Worm (Caenorhabditis elegans): ENCODE data around the gene sao-1.

sao-1 gene

ce11 chrV:13963279-13963976, at the start of gene sao-1:
Gene sao-1, plus strand, starts transcription at chrV:13963926.
- TF ChIP-seq him-1 (tag; optimal IDR thresholded peaks at IDR 0.05) (no peak), dao-5 (tag; optimal IDR thresholded peaks at IDR 0.05) (no peak), W03F9.2 (tag; optimal IDR thresholded peaks at IDR 0.05) (no peak)

ce11 chrV:13915390-13915789, 48.3 kb upstream of the sao-1 start, which contains the start of gene gcy-32:
Gene gcy-32, minus strand, starts transcription at chrV:13915490.
- TF ChIP-seq dao-5 (tag; optimal IDR thresholded peaks at IDR 0.05) (no peak), W03F9.2 (tag; optimal IDR thresholded peaks at IDR 0.05) (no peak), him-1 (tag; optimal IDR thresholded peaks at IDR 0.05) (no peak)

- no peak for TF ChIP-seq dao-5 (tag; optimal IDR thresholded peaks at IDR 0.05)
- no peak for TF ChIP-seq him-1 (tag; optimal IDR thresholded peaks at IDR 0.05)
- no peak for TF ChIP-seq W03F9.2 (tag; optimal IDR thresholded peaks at IDR 0.05)
Measured at ce11 chrV:13916196-13916595, 47.5 kb upstream of the sao-1 start, which contains the start of gene str-252. Gene str-252, plus strand, starts transcription at chrV:13916496.

- TF ChIP-seq W03F9.2 (tag; optimal IDR thresholded peaks at IDR 0.05) (no peak), him-1 (tag; optimal IDR thresholded peaks at IDR 0.05) (no peak), dao-5 (tag; optimal IDR thresholded peaks at IDR 0.05) (no peak)
Measured at ce11 chrV:13918341-13918740, 45.4 kb upstream of the sao-1 start, which contains the start of gene str-250. Gene str-250, plus strand, starts transcription at chrV:13918641.

DNA sequence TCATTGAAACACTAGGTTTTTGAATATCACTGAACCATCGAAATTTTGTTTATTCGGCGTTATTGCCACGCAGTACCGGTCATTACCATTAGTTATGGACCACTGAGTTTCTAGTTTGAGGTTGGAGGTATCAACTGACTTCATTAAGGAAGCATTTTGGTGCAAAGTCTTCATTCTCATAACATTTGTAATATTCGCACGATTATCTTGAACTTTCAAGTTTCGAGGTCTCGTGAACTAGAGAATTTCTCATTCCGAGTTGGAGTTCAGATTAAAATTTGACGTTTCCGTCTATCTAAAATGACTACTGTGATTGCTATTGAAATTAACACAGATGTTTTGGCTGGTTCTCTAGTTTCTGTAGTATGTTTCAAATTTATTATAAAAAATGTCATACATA, 43.0 kb upstream of the sao-1 start, which contains the start of gene srx-42:
Gene srx-42 (plus strand): TSS at position 301 of the 400 bp plus-strand sequence.
- TF ChIP-seq him-1 (tag; optimal IDR thresholded peaks at IDR 0.05) = no peak
- TF ChIP-seq W03F9.2 (tag; optimal IDR thresholded peaks at IDR 0.05) = no peak
- no peak for TF ChIP-seq dao-5 (tag; optimal IDR thresholded peaks at IDR 0.05)

DNA sequence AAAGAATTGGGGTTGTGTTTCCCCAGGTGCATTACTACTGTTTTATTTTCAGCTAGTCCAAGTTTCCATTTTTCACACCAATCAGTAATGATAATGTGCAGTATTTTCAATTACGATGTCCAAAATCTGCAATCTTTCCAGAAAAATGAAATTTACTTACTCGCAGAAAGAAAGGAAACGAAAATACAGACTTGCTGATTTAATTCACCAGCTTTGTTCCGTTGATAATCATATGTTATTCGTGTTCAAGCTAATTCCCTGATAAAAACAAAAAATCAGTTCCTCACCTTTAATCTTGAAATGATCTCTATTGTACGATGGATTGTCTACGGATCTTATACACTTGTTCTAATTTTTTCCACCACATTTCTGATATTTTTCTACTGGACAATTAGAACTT, 39.9 kb upstream of the sao-1 start, which contains the start of gene srxa-11:
Gene srxa-11 (plus strand): TSS at position 301 of the 400 bp plus-strand sequence.
- TF ChIP-seq him-1 (tag; optimal IDR thresholded peaks at IDR 0.05) = no peak
- no peak for TF ChIP-seq W03F9.2 (tag; optimal IDR thresholded peaks at IDR 0.05)
- no peak for TF ChIP-seq dao-5 (tag; optimal IDR thresholded peaks at IDR 0.05)

DNA sequence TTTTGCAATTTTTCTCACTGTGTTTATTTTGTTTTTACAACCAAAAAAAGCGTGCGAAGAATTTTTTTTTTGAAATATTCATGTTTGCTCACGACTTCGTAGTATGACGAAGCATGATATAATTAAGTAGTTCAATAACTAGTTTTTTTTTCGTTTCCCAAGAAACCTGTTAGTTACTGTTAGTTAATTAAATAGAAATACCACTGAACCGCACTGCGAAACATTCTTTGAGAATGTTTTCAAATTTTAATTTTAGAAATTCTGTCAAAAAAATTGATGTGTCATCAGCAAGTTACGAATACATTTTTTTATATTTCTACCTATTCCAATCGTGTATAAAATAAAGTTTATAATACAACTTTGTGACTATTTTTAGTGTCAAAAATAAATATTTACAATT, 37.3 kb upstream of the sao-1 start, which contains the start of gene srxa-12:
Gene srxa-12 (plus strand): TSS at position 301 of the 400 bp plus-strand sequence.
- no peak for TF ChIP-seq W03F9.2 (tag; optimal IDR thresholded peaks at IDR 0.05)
- TF ChIP-seq dao-5 (tag; optimal IDR thresholded peaks at IDR 0.05) = no peak
- TF ChIP-seq him-1 (tag; optimal IDR thresholded peaks at IDR 0.05) = no peak

DNA sequence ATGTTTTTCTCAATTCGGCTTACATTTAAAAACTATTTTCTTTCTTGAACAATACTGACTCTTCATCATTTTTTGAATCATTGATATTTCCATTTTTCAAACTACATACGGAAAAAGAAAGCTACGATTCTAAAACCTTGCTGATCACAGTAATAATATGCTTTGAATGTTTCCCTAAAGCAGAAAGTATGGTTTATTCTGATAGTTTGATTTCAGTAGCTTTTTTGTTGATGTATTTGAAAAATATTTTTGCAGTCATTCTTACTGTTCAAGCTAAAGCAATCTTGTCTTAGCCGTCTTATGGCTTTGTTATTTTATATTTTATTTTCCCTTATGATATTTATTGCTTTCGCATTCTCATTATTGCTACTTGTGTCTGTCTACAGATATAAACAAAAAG, 34.2 kb upstream of the sao-1 start, which contains the start of gene srxa-13:
Gene srxa-13 (plus strand): TSS at position 301 of the 400 bp plus-strand sequence.
- TF ChIP-seq W03F9.2 (tag; optimal IDR thresholded peaks at IDR 0.05) = no peak

ce11 chrV:13931225-13931624, 32.5 kb upstream of the sao-1 start, which contains the start of gene C06B3.16:
Gene C06B3.16, plus strand, starts transcription at chrV:13931525.
- TF ChIP-seq dao-5 (tag; optimal IDR thresholded peaks at IDR 0.05) (no peak), him-1 (tag; optimal IDR thresholded peaks at IDR 0.05) (no peak), W03F9.2 (tag; optimal IDR thresholded peaks at IDR 0.05) (no peak)

DNA sequence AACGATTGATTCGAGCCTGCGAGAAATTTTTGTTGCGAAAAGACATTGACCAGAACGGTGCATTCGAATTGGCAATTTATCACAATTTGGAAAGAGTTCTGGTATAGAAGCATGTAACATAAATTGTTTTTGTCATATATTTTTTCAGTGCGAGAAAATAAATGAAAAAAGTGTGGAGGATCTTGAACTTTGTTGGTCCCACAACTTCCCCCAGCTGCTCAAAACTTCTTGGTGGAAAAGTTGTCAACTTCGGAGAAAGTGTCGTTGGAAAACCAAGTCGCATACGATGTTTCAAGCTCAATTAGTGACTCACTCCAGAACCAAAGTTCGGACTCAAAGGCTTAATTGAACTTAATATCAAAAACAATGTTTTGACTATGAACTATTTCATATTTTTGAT, 31.8 kb upstream of the sao-1 start:
- no peak for TF ChIP-seq him-1 (tag; optimal IDR thresholded peaks at IDR 0.05)
- TF ChIP-seq W03F9.2 (tag; optimal IDR thresholded peaks at IDR 0.05) = no peak
- no peak for TF ChIP-seq dao-5 (tag; optimal IDR thresholded peaks at IDR 0.05)

DNA sequence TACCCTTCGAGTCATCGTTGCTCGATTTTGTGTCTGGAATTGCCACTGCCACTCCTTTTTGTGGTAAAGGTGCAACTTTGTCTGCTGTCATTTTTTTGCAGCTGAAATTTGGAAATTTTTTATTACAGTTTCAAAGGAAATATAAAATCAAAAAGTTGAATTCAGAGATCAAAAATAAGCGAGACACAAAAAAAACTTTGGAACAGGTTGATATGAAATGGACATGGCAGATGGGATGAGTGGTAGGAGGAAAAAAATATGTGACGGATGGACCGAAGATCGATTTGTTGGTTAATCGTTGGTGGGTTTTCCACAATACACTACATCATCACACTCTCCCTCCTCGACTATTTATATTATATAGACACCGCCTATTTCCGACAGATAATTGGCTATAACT, 29.2 kb upstream of the sao-1 start, which contains the start of gene R10D12.1:
Gene R10D12.1 (minus strand): TSS at position 101 of the 400 bp plus-strand sequence.
- no peak for TF ChIP-seq dao-5 (tag; optimal IDR thresholded peaks at IDR 0.05)

- TF ChIP-seq him-1 (tag; optimal IDR thresholded peaks at IDR 0.05) (no peak), W03F9.2 (tag; optimal IDR thresholded peaks at IDR 0.05) (no peak), dao-5 (tag; optimal IDR thresholded peaks at IDR 0.05) (no peak)
Measured at ce11 chrV:13935423-13935822, 28.3 kb upstream of the sao-1 start.

DNA sequence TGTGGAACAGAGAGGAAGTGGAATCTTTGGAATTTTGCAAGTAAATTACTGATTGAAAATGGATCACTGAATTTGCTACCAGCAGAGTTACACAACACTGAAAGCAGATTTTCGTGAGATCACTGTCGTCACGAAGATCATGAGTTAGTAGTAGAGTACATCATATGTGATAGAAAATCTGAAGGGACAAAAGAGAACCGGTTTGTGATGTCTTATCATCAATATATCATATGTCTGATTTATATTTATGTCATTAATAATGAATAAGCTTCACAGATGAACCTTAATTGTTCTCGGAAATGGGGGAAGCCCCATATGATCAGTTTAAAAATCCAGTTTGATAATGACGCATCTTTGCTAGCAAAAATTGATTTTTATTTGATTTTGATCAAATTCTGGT, 27.7 kb upstream of the sao-1 start:
- TF ChIP-seq dao-5 (tag; optimal IDR thresholded peaks at IDR 0.05) = no peak
- TF ChIP-seq him-1 (tag; optimal IDR thresholded peaks at IDR 0.05) = no peak
- no peak for TF ChIP-seq W03F9.2 (tag; optimal IDR thresholded peaks at IDR 0.05)

DNA sequence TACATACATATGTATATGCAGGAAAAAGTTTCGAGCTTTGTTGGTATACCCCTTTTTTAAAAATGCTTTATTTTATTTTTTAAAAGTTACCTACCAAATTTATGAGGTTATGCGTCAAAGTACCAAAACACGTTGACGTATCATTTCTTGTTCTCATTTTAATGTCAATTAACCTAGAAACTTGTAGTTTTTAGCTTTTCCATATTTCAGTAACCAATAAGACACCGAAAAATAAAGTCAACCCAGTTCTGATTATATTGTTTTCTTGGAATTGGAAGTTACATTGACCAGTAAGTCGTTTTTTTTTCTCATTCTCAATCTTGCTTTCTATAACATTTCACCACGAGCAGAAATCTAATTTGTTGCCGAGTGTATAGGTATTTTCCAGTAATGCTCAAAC, 26.9 kb upstream of the sao-1 start, which contains the start of gene srw-145:
Gene srw-145 (plus strand): TSS at position 301 of the 400 bp plus-strand sequence.
- TF ChIP-seq W03F9.2 (tag; optimal IDR thresholded peaks at IDR 0.05) (no peak), him-1 (tag; optimal IDR thresholded peaks at IDR 0.05) (no peak), dao-5 (tag; optimal IDR thresholded peaks at IDR 0.05) (no peak)
